Worm (Caenorhabditis elegans): ENCODE data around the gene fbxb-108.

ce11 chrII:2730647-2731046 is 34.1 kb upstream of the fbxb-108 start:
- TF ChIP-seq W03F9.2 (tag; optimal IDR thresholded peaks at IDR 0.05) (no peak), dao-5 (tag; optimal IDR thresholded peaks at IDR 0.05) (no peak)

All from whole organism, L4/young adult.